Fruit fly (Drosophila melanogaster) whole organism, adult: ENCODE measurements around the gene CG10041.

Experiments used
- CG11617 ChIP-seq: fragments of 200-800 bp; sonication (Bioruptor generic); optimal IDR thresholded peaks from 2 replicates; lab custom pipeline; 2017; ENCODE audit warnings: mild to moderate bottlenecking, missing biosample characterization, missing genetic modification reagents, missing genetic modification characterization
- CG14711 ChIP-seq: fragments of 200-800 bp; sonication (Bioruptor generic); optimal IDR thresholded peaks from 2 replicates; lab custom pipeline; 2018; ENCODE audit warnings: missing biosample characterization, mild to moderate bottlenecking, missing genetic modification characterization, moderate library complexity
- CG33017 ChIP-seq: fragments of 200-800 bp; sonication (Bioruptor generic); optimal IDR thresholded peaks from 2 replicates; lab custom pipeline; 2018; ENCODE audit warnings: missing biosample characterization, mild to moderate bottlenecking, missing genetic modification characterization, moderate library complexity
- Crg-1 ChIP-seq: fragments of 200-800 bp; sonication (Bioruptor generic); optimal IDR thresholded peaks from 2 replicates; lab custom pipeline; 2016; ENCODE audit warnings: missing biosample characterization, missing genetic modification characterization
- Mnt ChIP-seq: fragments of 200-800 bp; sonication (Bioruptor generic); optimal IDR thresholded peaks from 2 replicates; lab custom pipeline; 2016; ENCODE audit warnings: missing biosample characterization, mild to moderate bottlenecking, missing genetic modification characterization
- cic ChIP-seq: fragments of 200-800 bp; sonication (Bioruptor generic); optimal IDR thresholded peaks from 2 replicates; lab custom pipeline; 2017; ENCODE audit warnings: missing biosample characterization, mild to moderate bottlenecking, missing genetic modification characterization, moderate library complexity
- kay ChIP-seq: fragments of 200-800 bp; sonication (Bioruptor generic); peaks from one replicate; lab custom pipeline; 2016; ENCODE audit warnings: missing biosample characterization, missing genetic modification characterization, borderline replicate concordance
- pad ChIP-seq: fragments of 200-800 bp; sonication (Bioruptor generic); optimal IDR thresholded peaks from 3 replicates; lab custom pipeline; 2017; ENCODE audit warnings: missing biosample characterization, missing genetic modification characterization, mild to moderate bottlenecking, moderate library complexity, missing genetic modification reagents
- toe ChIP-seq: fragments of 200-800 bp; sonication (Bioruptor generic); optimal IDR thresholded peaks from 2 replicates; lab custom pipeline; 2016; ENCODE audit warnings: missing biosample characterization, missing genetic modification characterization

dm6 chr3R:12367464-12367863 is 15.6 kb upstream of the CG10041 start, which contains the start of gene GstD9:
- TF ChIP-seq CG11617, result no peak
- TF ChIP-seq Crg-1, result no peak
- no peak for TF ChIP-seq Mnt
- no peak for TF ChIP-seq kay
- no peak for TF ChIP-seq toe (GFP tag; lab: Kevin White, UChicago)
- no peak for TF ChIP-seq CG14711
- TF ChIP-seq CG33017 (tag; lab: Kevin White, UChicago), result no peak
- no peak for TF ChIP-seq cic (GFP tag; lab: Kevin White, UChicago)
- no peak for TF ChIP-seq pad (GFP tag; lab: Kevin White, UChicago)
